Fruit fly (Drosophila melanogaster): ENCODE measurements around the gene Cyp4ae1.
A peak's percentile ranks its signal among the peaks of the same experiment; 100 is the strongest.

Cyp4ae1 gene

dm6 chrX:2149478-2149877, 29.3 kb upstream of the Cyp4ae1 start, which contains the start of gene bcn92 (continued):
- TF ChIP-seq Med (GFP tag) (peak; percentile 92), CG2120 (GFP tag; optimal IDR thresholded peaks at IDR 0.05) (peak; percentile 65), CG31365 (tag; optimal IDR thresholded peaks at IDR 0.05) (no peak), pho (GFP tag; optimal IDR thresholded peaks at IDR 0.05) (peak; percentile 35), lov (optimal IDR thresholded peaks at IDR 0.05) (no peak), lov (GFP tag; IDR thresholded peaks at IDR 0.05) (no peak), CG4282 (GFP tag; optimal IDR thresholded peaks at IDR 0.05) (no peak), gfzf (GFP tag; optimal IDR thresholded peaks at IDR 0.05) (peak; percentile 69), HLH54F (GFP tag; optimal IDR thresholded peaks at IDR 0.05) (peak; percentile 41), Myb (GFP tag; optimal IDR thresholded peaks at IDR 0.05) (peak; percentile 45), jumu (GFP tag; optimal IDR thresholded peaks at IDR 0.05) (peak; percentile 50), CG34224 (GFP tag; IDR thresholded peaks at IDR 0.05; ENCODE audit: partially characterized antibody) (peak; percentile 93), mam (GFP tag; optimal IDR thresholded peaks at IDR 0.05) (peak; percentile 54), CG9215 (GFP tag; IDR thresholded peaks at IDR 0.05) (no peak), Oaz (GFP tag; IDR thresholded peaks at IDR 0.05) (no peak), HLHmδ (GFP tag; optimal IDR thresholded peaks at IDR 0.05) (peak; percentile 4), sens-2 (GFP tag; IDR thresholded peaks at IDR 0.05) (no peak), abd-A (tag; optimal IDR thresholded peaks at IDR 0.05) (no peak), zf30C (GFP tag; optimal IDR thresholded peaks at IDR 0.05) (no peak), Nf-YB (GFP tag; optimal IDR thresholded peaks at IDR 0.05) (peak; percentile 8), CG30431 (GFP tag; optimal IDR thresholded peaks at IDR 0.05) (no peak), CG7271 (tag; optimal IDR thresholded peaks at IDR 0.05) (no peak), gsb-n (tag; optimal IDR thresholded peaks at IDR 0.05) (no peak), CG12104 (GFP tag; optimal IDR thresholded peaks at IDR 0.05) (no peak), CG6654 (GFP tag; optimal IDR thresholded peaks at IDR 0.05) (no peak), fd102C (GFP tag; optimal IDR thresholded peaks at IDR 0.05) (no peak), CTCF (GFP tag; optimal IDR thresholded peaks at IDR 0.05) (no peak), tna (GFP tag; IDR thresholded peaks at IDR 0.05; ENCODE audit: partially characterized antibody) (peak; percentile 85), H15 (GFP tag; IDR thresholded peaks at IDR 0.05) (peak; percentile 42; the same call in 1 of the 3 replicates), pfk (GFP tag; optimal IDR thresholded peaks at IDR 0.05) (no peak), Elba2 (GFP tag; optimal IDR thresholded peaks at IDR 0.05) (peak; percentile 92), CG3163 (GFP tag; optimal IDR thresholded peaks at IDR 0.05) (no peak), jing (GFP tag; optimal IDR thresholded peaks at IDR 0.05) (no peak), CG1024 (GFP tag; IDR thresholded peaks at IDR 0.05) (0 out of 2 replicates have a peak, but pooled peaks have one; percentile 11), CG10959 (GFP tag; IDR thresholded peaks at IDR 0.05) (no peak), Dref (GFP tag; IDR thresholded peaks at IDR 0.05) (peak; percentile 32; the same call in 1 of the 2 replicates), CG17802 (tag; optimal IDR thresholded peaks at IDR 0.05) (no peak), CG10565 (GFP tag; optimal IDR thresholded peaks at IDR 0.05) (no peak), Ptx1 (GFP tag; IDR thresholded peaks at IDR 0.05) (peak; percentile 25; the same call in 1 of the 2 replicates), CG2889 (GFP tag; IDR thresholded peaks at IDR 0.05) (no peak), al (GFP tag; IDR thresholded peaks at IDR 0.05) (0 out of 2 replicates have a peak, but pooled peaks have one; percentile 6), chm (GFP tag; IDR thresholded peaks at IDR 0.05) (no peak; the same call in 1 of the 2 replicates), gsb (GFP tag; IDR thresholded peaks at IDR 0.05) (no peak), CG10209 (GFP tag; optimal IDR thresholded peaks at IDR 0.05) (peak; percentile 19), CG13123 (GFP tag; optimal IDR thresholded peaks at IDR 0.05) (peak; percentile 26), CG4854 (GFP tag; optimal IDR thresholded peaks at IDR 0.05) (no peak), CG42726 (GFP tag; IDR thresholded peaks at IDR 0.05; ENCODE audit: partially characterized antibody) (peak; percentile 92), bcd (GFP tag; optimal IDR thresholded peaks at IDR 0.05) (no peak), BtbVII (GFP tag; optimal IDR thresholded peaks at IDR 0.05) (no peak), zfh2 (GFP tag; optimal IDR thresholded peaks at IDR 0.05) (peak; percentile 29), CG1792 (GFP tag; optimal IDR thresholded peaks at IDR 0.05) (peak; percentile 43), Hand (GFP tag; optimal IDR thresholded peaks at IDR 0.05) (no peak)
